Worm (Caenorhabditis elegans): ENCODE results near the gene F31F6.2.

Gene F31F6.2

ce11 chrX:14828766-14829165 is 42.9 kb downstream of the F31F6.2 start:
- TF ChIP-seq gei-17 (GFP tag; optimal IDR thresholded peaks at IDR 0.05) (no peak), F57C9.4 (tag; optimal IDR thresholded peaks at IDR 0.05) (no peak), lsy-27 (tag; optimal IDR thresholded peaks at IDR 0.05; ENCODE audit: borderline replicate concordance, insufficient read depth) (no peak), lin-35 (GFP tag; optimal IDR thresholded peaks at IDR 0.05) (no peak), nhr-120 (GFP tag; IDR thresholded peaks at IDR 0.05) (no peak), ets-4 (GFP tag; optimal IDR thresholded peaks at IDR 0.05) (no peak), ZK185.1 (tag; optimal IDR thresholded peaks at IDR 0.05; ENCODE audit: poor library complexity, severe bottlenecking) (no peak), egrh-3 (GFP tag; IDR thresholded peaks at IDR 0.05) (no peak), unc-62 (GFP tag; optimal IDR thresholded peaks at IDR 0.05) (no peak), nhr-27 (tag; optimal IDR thresholded peaks at IDR 0.05) (no peak), egl-18 (GFP tag; IDR thresholded peaks at IDR 0.05) (no peak), zfh-2 (GFP tag; conservative IDR thresholded peaks at IDR 0.05) (no peak), lag-1 (GFP tag; IDR thresholded peaks at IDR 0.05) (no peak), ccch-3 (GFP tag; optimal IDR thresholded peaks at IDR 0.05) (no peak)

- TF ChIP-seq cebp-1 (GFP tag; IDR thresholded peaks at IDR 0.05) (no peak), cebp-1 (tag; optimal IDR thresholded peaks at IDR 0.05) (peak; percentile 73), lin-54 (GFP tag; optimal IDR thresholded peaks at IDR 0.05) (no peak), K11D2.4 (GFP tag; IDR thresholded peaks at IDR 0.05) (0 out of 2 replicates have a peak, but pooled peaks have one; percentile 23), snpc-4 (GFP tag; optimal IDR thresholded peaks at IDR 0.05) (no peak), snpc-4 (tag; optimal IDR thresholded peaks at IDR 0.05) (peak in 3 of 4 experiments; percentile 31 to 40 (median 35)), tbp1 (GFP tag; optimal IDR thresholded peaks at IDR 0.05) (no peak), madf-3 (GFP tag; IDR thresholded peaks at IDR 0.05) (peak; percentile 87), let-607 (tag; optimal IDR thresholded peaks at IDR 0.05) (peak in 1 of 2 experiments; percentile 49), mcd-1 (GFP tag; IDR thresholded peaks at IDR 0.05) (peak; percentile 35; the same call in 1 of the 2 replicates), nhr-80 (tag; optimal IDR thresholded peaks at IDR 0.05) (peak; percentile 81), attf-5 (GFP tag; optimal IDR thresholded peaks at IDR 0.05) (peak; percentile 58), lir-1 (GFP tag; conservative IDR thresholded peaks at IDR 0.05) (0 out of 2 replicates have a peak, but pooled peaks have one; percentile 54), zfh-2 (GFP tag; conservative IDR thresholded peaks at IDR 0.05) (no peak), chd-7 (tag; optimal IDR thresholded peaks at IDR 0.05) (no peak), F37B4.10 (GFP tag; IDR thresholded peaks at IDR 0.05) (no peak), ztf-26 (tag; optimal IDR thresholded peaks at IDR 0.05) (peak; percentile 6), xnd-1 (tag; optimal IDR thresholded peaks at IDR 0.05) (no peak), lin-40 (tag; optimal IDR thresholded peaks at IDR 0.05) (peak; percentile 60), hmg-1.2 (GFP tag; IDR thresholded peaks at IDR 0.05) (peak; percentile 88), ztf-18 (tag; optimal IDR thresholded peaks at IDR 0.05) (peak; percentile 1), let-526 (GFP tag; IDR thresholded peaks at IDR 0.05) (no peak), ceh-27 (GFP tag; optimal IDR thresholded peaks at IDR 0.05) (peak; percentile 81), die-1 (tag; optimal IDR thresholded peaks at IDR 0.05) (peak; percentile 4), K12H6.12 (tag; optimal IDR thresholded peaks at IDR 0.05) (peak; percentile 29), lag-1 (GFP tag; IDR thresholded peaks at IDR 0.05) (no peak), ztf-25 (GFP tag; IDR thresholded peaks at IDR 0.05) (no peak), lin-26 (GFP tag; IDR thresholded peaks at IDR 0.05) (peak; percentile 57; the same call in 1 of the 2 replicates), madf-10 (tag; optimal IDR thresholded peaks at IDR 0.05) (peak; percentile 41), gei-17 (GFP tag; optimal IDR thresholded peaks at IDR 0.05) (peak; percentile 16)
Observed at ce11 chrX:14824490-14825050, 47.1 kb downstream of the F31F6.2 start, which contains the start of gene mbk-1. mbk-1 (minus strand) TSS chrX:14824540.
